Worm (Caenorhabditis elegans): ENCODE results near the gene Y54G2A.77.

DNA sequence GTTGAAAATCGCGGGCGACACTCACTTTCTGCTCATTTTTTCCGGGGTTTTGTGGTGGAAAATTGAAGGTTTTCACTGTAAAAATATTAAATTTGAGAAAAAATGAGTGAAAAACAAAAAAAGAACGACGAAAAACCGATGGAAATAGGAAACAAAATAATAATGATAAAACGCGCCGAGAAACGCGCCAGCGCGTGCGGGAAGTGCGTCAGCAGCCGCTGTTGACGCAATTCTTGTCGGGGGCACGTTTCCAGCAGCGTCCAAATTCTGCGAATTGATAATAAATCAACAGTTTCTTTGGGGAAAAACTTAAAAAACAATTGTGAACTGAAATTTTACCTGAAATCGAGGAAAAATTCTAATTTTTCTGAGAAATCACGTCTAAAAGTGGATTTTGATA is 36.7 kb upstream of the Y54G2A.77 start, which contains the start of gene ubxn-2:
- TF ChIP-seq snpc-4 (tag; optimal IDR thresholded peaks at IDR 0.05) (peak; percentile 73), ztf-11 (tag; optimal IDR thresholded peaks at IDR 0.05) (peak in 1 of 2 experiments; percentile 80)

Data from whole organism, L1 larva.